Worm (Caenorhabditis elegans) whole organism, L1 larva: Measurements from ENCODE around the gene pgp-12.

Source experiments
- Y116A8C.19 ChIP-seq: sonication (generic microtip); optimal IDR thresholded peaks from 2 replicates; lab custom pipeline; 2016; ENCODE audit warnings: missing compliant biosample characterization, missing genetic modification characterization, borderline replicate concordance
- alr-1 ChIP-seq: fragments of 200-800 bp; sonication (Bioruptor generic); optimal IDR thresholded peaks from 2 replicates; lab custom pipeline; 2018; ENCODE audit warnings: borderline replicate concordance, mild to moderate bottlenecking, missing genetic modification characterization, missing compliant biosample characterization
- ceh-63 ChIP-seq: fragments of 200-800 bp; sonication (Bioruptor generic); optimal IDR thresholded peaks from 2 replicates; lab custom pipeline; 2018; ENCODE audit warnings: mild to moderate bottlenecking, missing genetic modification characterization, missing compliant biosample characterization
- ceh-8 ChIP-seq: fragments of 200-800 bp; sonication (Bioruptor generic); optimal IDR thresholded peaks from 2 replicates; lab custom pipeline; 2018; ENCODE audit warnings: mild to moderate bottlenecking, missing genetic modification characterization, moderate library complexity, missing compliant biosample characterization
- ceh-82 ChIP-seq, 3 experiments: fragments of 150-350 bp in 1 of 3; sonication (generic microtip) in 2 of 3; optimal IDR thresholded peaks; 2 replicates each; lab custom pipeline; 2014 to 2017; ENCODE audit warnings: missing biosample characterization in 3 of 3, missing genetic modification characterization in 3 of 3
- ceh-88 ChIP-seq: fragments of 200-800 bp; sonication (Bioruptor generic); IDR thresholded peaks from 2 replicates; pipeline ENCODE4 v1.3.6; 2022; ENCODE audit warnings: missing genetic modification characterization, missing compliant biosample characterization
- ces-1 ChIP-seq: fragments of 150-350 bp; optimal IDR thresholded peaks from 2 replicates; lab custom pipeline; 2014; ENCODE audit warnings: missing biosample characterization, missing genetic modification reagents, missing genetic modification characterization
- dpl-1 ChIP-seq, 3 experiments: fragments of 150-350 bp in 2 of 3; sonication (generic microtip) in 1 of 3; optimal IDR thresholded peaks; 2 replicates each; lab custom pipeline; 2014 to 2017; ENCODE audit warnings: missing biosample characterization in 3 of 3, missing genetic modification characterization in 3 of 3, missing genetic modification reagents in 3 of 3
- dsc-1 ChIP-seq: sonication (generic microtip); optimal IDR thresholded peaks from 2 replicates; lab custom pipeline; 2016; ENCODE audit warnings: mild to moderate bottlenecking, missing genetic modification characterization, missing compliant biosample characterization
- efl-3 ChIP-seq: fragments of 200-800 bp; sonication (Bioruptor generic); optimal IDR thresholded peaks from 2 replicates; lab custom pipeline; 2018; ENCODE audit warnings: mild to moderate bottlenecking, missing genetic modification characterization, missing compliant biosample characterization
- egl-13 ChIP-seq: sonication (generic microtip); optimal IDR thresholded peaks from 2 replicates; lab custom pipeline; 2016; ENCODE audit warnings: missing genotype, missing genetic modification reagents, missing genetic modification characterization, missing compliant biosample characterization
- fkh-4 ChIP-seq: sonication (generic microtip); optimal IDR thresholded peaks from 2 replicates; lab custom pipeline; 2016; ENCODE audit warnings: missing compliant biosample characterization, missing genetic modification characterization, borderline replicate concordance
- fkh-8 ChIP-seq: sonication (generic microtip); optimal IDR thresholded peaks from 2 replicates; lab custom pipeline; 2016; ENCODE audit warnings: mild to moderate bottlenecking, missing genetic modification characterization, missing compliant biosample characterization
- hpl-2 ChIP-seq: fragments of 150-350 bp; optimal IDR thresholded peaks from 2 replicates; lab custom pipeline; 2014; ENCODE audit warnings: missing biosample characterization, missing genetic modification reagents, missing genetic modification characterization
- lin-14 ChIP-seq: fragments of 200-800 bp; sonication (Bioruptor generic); optimal IDR thresholded peaks from 2 replicates; lab custom pipeline; 2018; ENCODE audit warnings: mild to moderate bottlenecking, missing genetic modification characterization, moderate library complexity, missing compliant biosample characterization
- lin-15B ChIP-seq: fragments of 150-350 bp; sonication (generic microtip); optimal IDR thresholded peaks from 3 replicates; lab custom pipeline; 2014; ENCODE audit warnings: missing biosample characterization, missing genetic modification characterization
- lir-3 ChIP-seq: sonication (generic microtip); optimal IDR thresholded peaks from 2 replicates; lab custom pipeline; 2016; ENCODE audit warnings: mild to moderate bottlenecking, missing genetic modification characterization, moderate library complexity, missing compliant biosample characterization; ENCODE audit not compliant: poor library complexity
- lsy-2 ChIP-seq, 2 experiments: fragments of 150-350 bp; optimal IDR thresholded peaks; 2 replicates each; lab custom pipeline; 2014; ENCODE audit warnings: missing biosample characterization in 2 of 2, missing genetic modification characterization in 2 of 2
- mdl-1 ChIP-seq, 2 experiments: fragments of 150-350 bp; optimal IDR thresholded peaks; 2 replicates each; lab custom pipeline; 2014 to 2017; ENCODE audit warnings: missing biosample characterization in 2 of 2, missing genetic modification characterization in 2 of 2, inconsistent platforms in 1 of 2
- mef-2 ChIP-seq: fragments of 150-350 bp; optimal IDR thresholded peaks from 2 replicates; lab custom pipeline; 2014; ENCODE audit warnings: missing biosample characterization, missing genetic modification characterization
- mep-1 ChIP-seq: fragments of 150-350 bp; optimal IDR thresholded peaks from 2 replicates; lab custom pipeline; 2014; ENCODE audit warnings: missing biosample characterization, missing genetic modification characterization
- nhr-20 ChIP-seq: sonication (generic microtip); optimal IDR thresholded peaks from 2 replicates; lab custom pipeline; 2016; ENCODE audit warnings: mild to moderate bottlenecking, missing genetic modification characterization, missing compliant biosample characterization
- nhr-47 ChIP-seq: sonication (generic microtip); optimal IDR thresholded peaks from 2 replicates; lab custom pipeline; 2016; ENCODE audit warnings: mild to moderate bottlenecking, missing genetic modification characterization, moderate library complexity, missing compliant biosample characterization
- nhr-71 ChIP-seq: sonication (generic microtip); optimal IDR thresholded peaks from 2 replicates; lab custom pipeline; 2016; ENCODE audit warnings: mild to moderate bottlenecking, missing genetic modification characterization, moderate library complexity, missing compliant biosample characterization
- nhr-77 ChIP-seq: fragments of 150-350 bp; optimal IDR thresholded peaks from 2 replicates; lab custom pipeline; 2014; ENCODE audit warnings: missing biosample characterization, missing genetic modification characterization
- pag-3 ChIP-seq: sonication (generic microtip); optimal IDR thresholded peaks from 2 replicates; lab custom pipeline; 2017; ENCODE audit warnings: missing genetic modification characterization, mild to moderate bottlenecking, missing compliant biosample characterization, antibody characterized with exemption, borderline replicate concordance; ENCODE audit not compliant: insufficient read depth
- pqm-1 ChIP-seq: sonication (generic microtip); optimal IDR thresholded peaks from 3 replicates; lab custom pipeline; 2017; ENCODE audit warnings: missing biosample characterization, missing genetic modification characterization
- rnt-1 ChIP-seq: sonication (generic microtip); optimal IDR thresholded peaks from 2 replicates; lab custom pipeline; 2016; ENCODE audit warnings: mild to moderate bottlenecking, missing genetic modification characterization, moderate library complexity, missing compliant biosample characterization
- skn-1 ChIP-seq: fragments of 150-350 bp; optimal IDR thresholded peaks from 2 replicates; lab custom pipeline; 2014; ENCODE audit warnings: missing biosample characterization, missing genetic modification characterization
- snu-23 ChIP-seq: sonication (generic microtip); optimal IDR thresholded peaks from 2 replicates; lab custom pipeline; 2016; ENCODE audit warnings: missing genetic modification characterization, missing compliant biosample characterization
- sptf-1 ChIP-seq: fragments of 150-350 bp; optimal IDR thresholded peaks from 2 replicates; lab custom pipeline; 2014; ENCODE audit warnings: missing biosample characterization, missing genetic modification characterization
- unc-30 ChIP-seq: sonication (generic microtip); optimal IDR thresholded peaks from 2 replicates; lab custom pipeline; 2017; ENCODE audit warnings: missing biosample characterization, missing genetic modification characterization
- unc-62 ChIP-seq: fragments of 150-350 bp; optimal IDR thresholded peaks from 2 replicates; lab custom pipeline; 2014; ENCODE audit warnings: missing biosample characterization, missing genetic modification reagents, missing genetic modification characterization
- unc-98 ChIP-seq: fragments of 200-800 bp; sonication (Bioruptor generic); IDR thresholded peaks from 2 replicates; pipeline ENCODE4 v1.3.6; 2022; ENCODE audit warnings: missing genetic modification characterization, missing compliant biosample characterization
- xbp-1 ChIP-seq: sonication (generic microtip); optimal IDR thresholded peaks from 2 replicates; lab custom pipeline; 2016; ENCODE audit warnings: missing genetic modification characterization, missing compliant biosample characterization

The pgp-12 gene

ce11 chrX:12701963-12702362, 29.6 kb upstream of the pgp-12 start, which contains the start of gene nhr-214:
nhr-214 (minus strand) TSS chrX:12702063.
- TF ChIP-seq snu-23 (GFP tag; lab: Kevin White, UChicago) (no peak), ceh-88 (GFP tag; lab: Robert Waterston, UW) (no peak), ceh-82 (tag; optimal IDR thresholded peaks at IDR 0.05; lab: Kevin White, UChicago) (no peak), skn-1 (no peak), rnt-1 (tag; lab: Kevin White, UChicago) (no peak), dpl-1 (GFP tag; optimal IDR thresholded peaks at IDR 0.05; lab: Kevin White, UChicago) (no peak), ces-1 (GFP tag; lab: Kevin White, UChicago) (no peak), unc-30 (no peak), unc-98 (GFP tag; lab: Robert Waterston, UW) (no peak), sptf-1 (tag; lab: Kevin White, UChicago) (no peak), Y116A8C.19 (tag; lab: Kevin White, UChicago) (no peak), mdl-1 (tag; optimal IDR thresholded peaks at IDR 0.05; lab: Kevin White, UChicago) (no peak), nhr-77 (no peak), hpl-2 (GFP tag; lab: Kevin White, UChicago) (no peak), ceh-63 (GFP tag; lab: Kevin White, UChicago) (no peak), alr-1 (tag; lab: Kevin White, UChicago) (no peak)

ce11 chrX:12702713-12703112, 28.9 kb upstream of the pgp-12 start:
- TF ChIP-seq egl-13 (tag; lab: Kevin White, UChicago) (peak; percentile 41), pqm-1 (no peak), mep-1 (no peak), hpl-2 (GFP tag; lab: Kevin White, UChicago) (no peak), lin-15B (tag; lab: Kevin White, UChicago) (no peak), lir-3 (tag; lab: Kevin White, UChicago) (no peak), nhr-71 (tag; lab: Kevin White, UChicago) (peak; percentile 62), lsy-2 (tag; optimal IDR thresholded peaks at IDR 0.05; lab: Kevin White, UChicago) (peak in 1 of 2 experiments; percentile 11), fkh-4 (no peak), fkh-8 (tag; lab: Kevin White, UChicago) (peak; percentile 79), skn-1 (no peak), nhr-20 (tag; lab: Kevin White, UChicago) (peak; percentile 1), ceh-8 (peak; percentile 28), dsc-1 (tag; lab: Kevin White, UChicago) (peak; percentile 86), pag-3 (tag; lab: Kevin White, UChicago) (no peak), nhr-47 (tag; lab: Kevin White, UChicago) (peak; percentile 58), snu-23 (GFP tag; lab: Kevin White, UChicago) (no peak)

DNA sequence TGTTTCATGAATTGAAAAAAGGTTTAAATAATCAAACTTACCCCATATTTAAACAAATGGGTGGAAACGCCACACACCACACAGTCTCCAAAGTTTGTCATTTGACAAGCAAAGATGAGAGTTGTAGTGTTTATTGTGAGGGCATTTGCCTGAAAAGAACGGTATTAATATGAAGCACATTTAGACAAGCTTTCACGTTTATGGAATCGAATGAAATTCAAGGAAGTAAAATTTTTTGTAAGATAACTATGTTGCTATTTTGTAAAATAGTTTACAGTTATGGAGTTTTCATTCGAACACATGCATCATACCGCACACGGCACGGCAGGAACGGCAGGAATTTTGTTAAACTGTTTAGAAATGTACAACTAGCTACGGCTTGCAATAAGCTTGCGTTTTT, 26.9 kb upstream of the pgp-12 start, which contains the start of gene nhr-272:
TSS of gene nhr-272 (minus strand) at position 101 of the 400 bp plus-strand sequence.
- TF ChIP-seq xbp-1 (tag; lab: Kevin White, UChicago) (no peak), unc-62 (no peak), ceh-63 (GFP tag; lab: Kevin White, UChicago) (no peak), mef-2 (tag; lab: Kevin White, UChicago) (no peak)

- TF ChIP-seq efl-3 (GFP tag; lab: Kevin White, UChicago) (no peak), lin-14 (peak; percentile 3)
These were observed 19.3 kb upstream of the pgp-12 start, which contains the start of gene rgs-2 for ce11 chrX:12712353-12712752. rgs-2 (plus strand) TSS chrX:12712653.
